Fruit fly (Drosophila melanogaster): ENCODE measurements around the gene Dys.

The Dys gene

dm6 chr3R:19644094-19644900 is 183.4 kb downstream of the Dys start, which contains the start of gene Vha13 (continued):
- peak; percentile 59 for TF ChIP-seq B-H2 (GFP tag; optimal IDR thresholded peaks at IDR 0.05)
- TF ChIP-seq Nf-YB (GFP tag; optimal IDR thresholded peaks at IDR 0.05), result no peak
- no peak for TF ChIP-seq Lim3 (GFP tag; IDR thresholded peaks at IDR 0.05)
- TF ChIP-seq tll (GFP tag; optimal IDR thresholded peaks at IDR 0.05), result no peak
- TF ChIP-seq CG17802 (tag; optimal IDR thresholded peaks at IDR 0.05), result no peak
- peak; percentile 38; the same call in 1 of the 2 replicates for TF ChIP-seq HLH3B (GFP tag; IDR thresholded peaks at IDR 0.05)
- TF ChIP-seq emc (GFP tag; optimal IDR thresholded peaks at IDR 0.05), result no peak
- TF ChIP-seq CG11247 (GFP tag; IDR thresholded peaks at IDR 0.05), result peak; percentile 76
- TF ChIP-seq CG1792 (GFP tag; optimal IDR thresholded peaks at IDR 0.05), result no peak
- TF ChIP-seq corto (GFP tag; optimal IDR thresholded peaks at IDR 0.05), result no peak
- no peak for TF ChIP-seq btn (GFP tag; optimal IDR thresholded peaks at IDR 0.05)
- TF ChIP-seq CG18764 (GFP tag; optimal IDR thresholded peaks at IDR 0.05), result no peak
- peak; percentile 4 for TF ChIP-seq tap (tag; optimal IDR thresholded peaks at IDR 0.05)
- TF ChIP-seq sob (GFP tag; IDR thresholded peaks at IDR 0.05), result peak; percentile 68
- TF ChIP-seq jumu (GFP tag; optimal IDR thresholded peaks at IDR 0.05), result no peak
- TF ChIP-seq Dll (GFP tag; IDR thresholded peaks at IDR 0.05; ENCODE audit: partially characterized antibody), result no peak; the same call in 3 of the 4 replicates
- TF ChIP-seq CG15601 (tag; optimal IDR thresholded peaks at IDR 0.05), result peak; percentile 30
- TF ChIP-seq lab (GFP tag; optimal IDR thresholded peaks at IDR 0.05), result peak; percentile 74
- TF ChIP-seq Xbp1 (GFP tag; optimal IDR thresholded peaks at IDR 0.05), result peak; percentile 64
- TF ChIP-seq dmrt99B (tag; optimal IDR thresholded peaks at IDR 0.05), result peak; percentile 17
- peak; percentile 5 for TF ChIP-seq CG7839 (tag; optimal IDR thresholded peaks at IDR 0.05)
- peak; percentile 10 for TF ChIP-seq NfI (GFP tag; optimal IDR thresholded peaks at IDR 0.05)
- peak; percentile 68 for TF ChIP-seq Ptx1 (GFP tag; IDR thresholded peaks at IDR 0.05)

dm6 chr3R:19644901-19645204 is 184.0 kb downstream of the Dys start, which contains the start of gene Nup58:
Gene Nup58 (plus strand): TSS chr3R:19645026.
- TF ChIP-seq CG2129 (GFP tag; IDR thresholded peaks at IDR 0.05; ENCODE audit: partially characterized antibody), result peak; percentile 60
- TF ChIP-seq sna (GFP tag; IDR thresholded peaks at IDR 0.05; ENCODE audit: partially characterized antibody), result 0 out of 2 replicates have a peak, but pooled peaks have one; percentile 69
- peak; percentile 4 for TF ChIP-seq Xbp1 (GFP tag; optimal IDR thresholded peaks at IDR 0.05)
- TF ChIP-seq pita (GFP tag; optimal IDR thresholded peaks at IDR 0.05), result no peak
- TF ChIP-seq pzg (GFP tag; optimal IDR thresholded peaks at IDR 0.05), result peak; percentile 32
- peak; percentile 18 for TF ChIP-seq Dp (GFP tag; optimal IDR thresholded peaks at IDR 0.05)
- peak; percentile 17 for TF ChIP-seq mam (GFP tag; optimal IDR thresholded peaks at IDR 0.05)
- peak; percentile 8 for TF ChIP-seq zfh2 (GFP tag; optimal IDR thresholded peaks at IDR 0.05)
- peak; percentile 42; the same call in 1 of the 2 replicates for TF ChIP-seq NFAT (GFP tag; IDR thresholded peaks at IDR 0.05)
- peak; percentile 76 for TF ChIP-seq zen2 (GFP tag; IDR thresholded peaks at IDR 0.05; ENCODE audit: partially characterized antibody)
- no peak for TF ChIP-seq fu2 (GFP tag; optimal IDR thresholded peaks at IDR 0.05)
- TF ChIP-seq pan (optimal IDR thresholded peaks at IDR 0.05), result no peak
- peak in 1 of 2 experiments; percentile 56 for TF ChIP-seq pan (GFP tag; optimal IDR thresholded peaks at IDR 0.05 in 1 of 2, IDR thresholded peaks at IDR 0.05 in 1 of 2)
- TF ChIP-seq p53 (GFP tag; optimal IDR thresholded peaks at IDR 0.05), result no peak
- TF ChIP-seq Gug (GFP tag; IDR thresholded peaks at IDR 0.05), result no peak
- TF ChIP-seq inv (GFP tag; IDR thresholded peaks at IDR 0.05; ENCODE audit: partially characterized antibody), result peak; percentile 57
- TF ChIP-seq CG14860 (GFP tag; IDR thresholded peaks at IDR 0.05; ENCODE audit: partially characterized antibody), result peak; percentile 66
- peak; percentile 77 for TF ChIP-seq hbn (GFP tag; IDR thresholded peaks at IDR 0.05; ENCODE audit: partially characterized antibody)
- peak; percentile 80 for TF ChIP-seq CG6791 (GFP tag; IDR thresholded peaks at IDR 0.05; ENCODE audit: partially characterized antibody)
- peak; percentile 55 for TF ChIP-seq nerfin-2 (GFP tag; IDR thresholded peaks at IDR 0.05; ENCODE audit: partially characterized antibody)
- peak; percentile 58; the same call in 1 of the 2 replicates for TF ChIP-seq slbo (GFP tag; IDR thresholded peaks at IDR 0.05)
- peak; percentile 88 for TF ChIP-seq Dll (GFP tag; IDR thresholded peaks at IDR 0.05; ENCODE audit: partially characterized antibody)
- TF ChIP-seq CG6654 (GFP tag; optimal IDR thresholded peaks at IDR 0.05), result no peak
- TF ChIP-seq CG16813 (GFP tag; IDR thresholded peaks at IDR 0.05; ENCODE audit: partially characterized antibody), result peak; percentile 76
- TF ChIP-seq tll (GFP tag; optimal IDR thresholded peaks at IDR 0.05), result peak in 1 of 2 experiments; percentile 9
- no peak for TF ChIP-seq CG14710 (tag; optimal IDR thresholded peaks at IDR 0.05)
- TF ChIP-seq Dref (GFP tag; IDR thresholded peaks at IDR 0.05), result peak; percentile 65
